Worm (Caenorhabditis elegans): ENCODE results near the gene irld-57.
"Not testable (repeated sequence)": the region's sequence is repeated elsewhere in the genome, so short reads cannot be mapped to it uniquely, and the experiment has no call there.

Gene irld-57

ce11 chrV:15726610-15727009 lies at the start of gene irld-57, which contains the start of gene sfxn-1.3:
TSS of gene irld-57 (minus strand) at chrV:15726710.
TSS of gene sfxn-1.3 (plus strand) at chrV:15726841.
- TF ChIP-seq ztf-23 (GFP tag; IDR thresholded peaks at IDR 0.05) (no peak), tab-1 (GFP tag; IDR thresholded peaks at IDR 0.05) (no peak), klf-2 (GFP tag; conservative IDR thresholded peaks at IDR 0.05) (no peak), ref-1 (GFP tag; conservative IDR thresholded peaks at IDR 0.05) (no peak), flt-1 (GFP tag; IDR thresholded peaks at IDR 0.05) (no peak), cog-1 (tag; optimal IDR thresholded peaks at IDR 0.05) (no peak), med-1 (GFP tag; optimal IDR thresholded peaks at IDR 0.05; ENCODE audit: insufficient read depth) (no peak), ztf-29 (GFP tag; IDR thresholded peaks at IDR 0.05) (no peak), T22C8.4 (GFP tag; IDR thresholded peaks at IDR 0.05) (no peak)

- TF ChIP-seq cog-1 (tag; optimal IDR thresholded peaks at IDR 0.05) (no peak), ref-1 (GFP tag; conservative IDR thresholded peaks at IDR 0.05) (no peak), klf-2 (GFP tag; conservative IDR thresholded peaks at IDR 0.05) (no peak), tab-1 (GFP tag; IDR thresholded peaks at IDR 0.05) (no peak), T22C8.4 (GFP tag; IDR thresholded peaks at IDR 0.05) (no peak), flt-1 (GFP tag; IDR thresholded peaks at IDR 0.05) (no peak), ztf-23 (GFP tag; IDR thresholded peaks at IDR 0.05) (no peak), ztf-29 (GFP tag; IDR thresholded peaks at IDR 0.05) (no peak), med-1 (GFP tag; optimal IDR thresholded peaks at IDR 0.05; ENCODE audit: insufficient read depth) (no peak)
Observed at ce11 chrV:15773941-15774340, 47.4 kb upstream of the irld-57 start.

ce11 chrV:15773141-15773540 lies 46.6 kb upstream of the irld-57 start, which contains the start of gene nhr-60:
TSS of gene nhr-60 (minus strand) at chrV:15773241.
- TF ChIP-seq T22C8.4 (GFP tag; IDR thresholded peaks at IDR 0.05) (no peak), klf-2 (GFP tag; conservative IDR thresholded peaks at IDR 0.05) (no peak), ztf-29 (GFP tag; IDR thresholded peaks at IDR 0.05) (no peak), flt-1 (GFP tag; IDR thresholded peaks at IDR 0.05) (no peak), tab-1 (GFP tag; IDR thresholded peaks at IDR 0.05) (no peak), ref-1 (GFP tag; conservative IDR thresholded peaks at IDR 0.05) (no peak), med-1 (GFP tag; optimal IDR thresholded peaks at IDR 0.05; ENCODE audit: insufficient read depth) (no peak), ztf-23 (GFP tag; IDR thresholded peaks at IDR 0.05) (no peak), cog-1 (tag; optimal IDR thresholded peaks at IDR 0.05) (no peak)

ce11 chrV:15769072-15769471 lies 42.6 kb upstream of the irld-57 start, which contains the start of gene F57A10.4:
TSS of gene F57A10.4 (plus strand) at chrV:15769438.
- TF ChIP-seq med-1 (GFP tag; optimal IDR thresholded peaks at IDR 0.05; ENCODE audit: insufficient read depth), result no peak
- TF ChIP-seq cog-1 (tag; optimal IDR thresholded peaks at IDR 0.05), result no peak
- TF ChIP-seq tab-1 (GFP tag; IDR thresholded peaks at IDR 0.05), result no peak
- no peak for TF ChIP-seq flt-1 (GFP tag; IDR thresholded peaks at IDR 0.05)
- TF ChIP-seq ztf-23 (GFP tag; IDR thresholded peaks at IDR 0.05), result no peak
- TF ChIP-seq ztf-29 (GFP tag; IDR thresholded peaks at IDR 0.05), result no peak
- TF ChIP-seq klf-2 (GFP tag; conservative IDR thresholded peaks at IDR 0.05), result no peak
- TF ChIP-seq ref-1 (GFP tag; conservative IDR thresholded peaks at IDR 0.05), result no peak
- TF ChIP-seq T22C8.4 (GFP tag; IDR thresholded peaks at IDR 0.05), result no peak

- peak; percentile 39; the same call in 1 of the 2 replicates for TF ChIP-seq flt-1 (GFP tag; IDR thresholded peaks at IDR 0.05)
- peak; percentile 75 for TF ChIP-seq tab-1 (GFP tag; IDR thresholded peaks at IDR 0.05)
- TF ChIP-seq T22C8.4 (GFP tag; IDR thresholded peaks at IDR 0.05), result peak; percentile 22; the same call in 1 of the 2 replicates
- 0 out of 2 replicates have a peak, but pooled peaks have one; percentile 11 for TF ChIP-seq ref-1 (GFP tag; conservative IDR thresholded peaks at IDR 0.05)
- 0 out of 2 replicates have a peak, but pooled peaks have one; percentile 57 for TF ChIP-seq ztf-23 (GFP tag; IDR thresholded peaks at IDR 0.05)
Observed at ce11 chrV:15767385-15767784, 40.9 kb upstream of the irld-57 start.

ce11 chrV:15766122-15766594 lies 39.6 kb upstream of the irld-57 start, which contains the start of the genes haf-3 and F57A10.2:
TSS of gene haf-3 (minus strand) at chrV:15766172.
TSS of gene F57A10.2 (plus strand) at chrV:15766575.
- no peak for TF ChIP-seq med-1 (GFP tag; optimal IDR thresholded peaks at IDR 0.05; ENCODE audit: insufficient read depth)
- peak; percentile 38 for TF ChIP-seq cog-1 (tag; optimal IDR thresholded peaks at IDR 0.05)
- no peak for TF ChIP-seq ztf-29 (GFP tag; IDR thresholded peaks at IDR 0.05)
- TF ChIP-seq ref-1 (GFP tag; conservative IDR thresholded peaks at IDR 0.05), result no peak
- TF ChIP-seq flt-1 (GFP tag; IDR thresholded peaks at IDR 0.05), result peak; percentile 67; the same call in 1 of the 2 replicates
- no peak for TF ChIP-seq T22C8.4 (GFP tag; IDR thresholded peaks at IDR 0.05)
- 0 out of 2 replicates have a peak, but pooled peaks have one; percentile 53 for TF ChIP-seq ztf-23 (GFP tag; IDR thresholded peaks at IDR 0.05)
- no peak for TF ChIP-seq tab-1 (GFP tag; IDR thresholded peaks at IDR 0.05)
- 0 out of 2 replicates have a peak, but pooled peaks have one; percentile 54 for TF ChIP-seq klf-2 (GFP tag; conservative IDR thresholded peaks at IDR 0.05)

- TF ChIP-seq ztf-29 (GFP tag; IDR thresholded peaks at IDR 0.05), result no peak
- no peak for TF ChIP-seq ref-1 (GFP tag; conservative IDR thresholded peaks at IDR 0.05)
- TF ChIP-seq klf-2 (GFP tag; conservative IDR thresholded peaks at IDR 0.05), result no peak
- no peak for TF ChIP-seq flt-1 (GFP tag; IDR thresholded peaks at IDR 0.05)
- TF ChIP-seq tab-1 (GFP tag; IDR thresholded peaks at IDR 0.05), result no peak
- TF ChIP-seq ztf-23 (GFP tag; IDR thresholded peaks at IDR 0.05), result no peak
- TF ChIP-seq med-1 (GFP tag; optimal IDR thresholded peaks at IDR 0.05; ENCODE audit: insufficient read depth), result no peak
- no peak for TF ChIP-seq cog-1 (tag; optimal IDR thresholded peaks at IDR 0.05)
- no peak for TF ChIP-seq T22C8.4 (GFP tag; IDR thresholded peaks at IDR 0.05)
Observed at ce11 chrV:15758449-15758848, 31.9 kb upstream of the irld-57 start, which contains the start of gene str-9. TSS of gene str-9 (plus strand) at chrV:15758749.

- no peak for TF ChIP-seq T22C8.4 (GFP tag; IDR thresholded peaks at IDR 0.05)
- no peak for TF ChIP-seq med-1 (GFP tag; optimal IDR thresholded peaks at IDR 0.05; ENCODE audit: insufficient read depth)
- TF ChIP-seq ztf-23 (GFP tag; IDR thresholded peaks at IDR 0.05), result no peak
- no peak for TF ChIP-seq flt-1 (GFP tag; IDR thresholded peaks at IDR 0.05)
- TF ChIP-seq klf-2 (GFP tag; conservative IDR thresholded peaks at IDR 0.05), result no peak
Observed at ce11 chrV:15757645-15758044, 31.1 kb upstream of the irld-57 start.

ce11 chrV:15754731-15755130 lies 28.2 kb upstream of the irld-57 start, which contains the start of gene str-8:
TSS of gene str-8 (plus strand) at chrV:15755031.
- TF ChIP-seq flt-1 (GFP tag; IDR thresholded peaks at IDR 0.05); cog-1 (tag; optimal IDR thresholded peaks at IDR 0.05); ztf-23 (GFP tag; IDR thresholded peaks at IDR 0.05): not testable (repeated sequence)
